Worm (Caenorhabditis elegans) whole organism, late embryonic: ENCODE measurements around the gene lido-13.

ENCODE experiments used
- ceh-30 ChIP-seq: fragments of 150-350 bp; optimal IDR thresholded peaks from 2 replicates; lab custom pipeline; 2014; ENCODE audit warnings: missing biosample characterization, missing genetic modification characterization
- che-1 ChIP-seq: sonication (generic microtip); optimal IDR thresholded peaks from 2 replicates; lab custom pipeline; 2016; ENCODE audit warnings: mild to moderate bottlenecking, missing genetic modification characterization, missing compliant biosample characterization
- dve-1 ChIP-seq: sonication (generic microtip); optimal IDR thresholded peaks from 2 replicates; lab custom pipeline; 2017; ENCODE audit warnings: antibody characterized with exemption, mild to moderate bottlenecking, missing genetic modification characterization, missing compliant biosample characterization
- fax-1 ChIP-seq: sonication (generic microtip); optimal IDR thresholded peaks from 2 replicates; lab custom pipeline; 2016; ENCODE audit warnings: missing genotype, missing genetic modification characterization, missing compliant biosample characterization
- fkh-6 ChIP-seq: sonication (generic microtip); optimal IDR thresholded peaks from 2 replicates; lab custom pipeline; 2016; ENCODE audit warnings: missing genetic modification characterization, missing compliant biosample characterization
- hlh-6 ChIP-seq: sonication (generic microtip); optimal IDR thresholded peaks from 2 replicates; lab custom pipeline; 2016; ENCODE audit warnings: missing genotype, missing genetic modification characterization, missing compliant biosample characterization
- lin-11 ChIP-seq: fragments of 200-800 bp; sonication (Bioruptor generic); optimal IDR thresholded peaks from 2 replicates; lab custom pipeline; 2018; ENCODE audit warnings: mild to moderate bottlenecking, missing genetic modification characterization, missing compliant biosample characterization
- pax-1 ChIP-seq: fragments of 150-350 bp; optimal IDR thresholded peaks from 2 replicates; lab custom pipeline; 2014; ENCODE audit warnings: missing biosample characterization, missing genetic modification characterization
- pha-4 ChIP-seq: fragments of 150-350 bp; optimal IDR thresholded peaks from 2 replicates; lab custom pipeline; 2018; ENCODE audit warnings: missing biosample characterization, missing genetic modification reagents, missing genetic modification characterization
- ref-2 ChIP-seq: sonication (generic microtip); optimal IDR thresholded peaks from 2 replicates; lab custom pipeline; 2016; ENCODE audit warnings: missing genetic modification characterization, missing compliant biosample characterization
- tbx-2 ChIP-seq: sonication (generic microtip); optimal IDR thresholded peaks from 2 replicates; lab custom pipeline; 2016; ENCODE audit warnings: missing genetic modification characterization, missing compliant biosample characterization
- unc-86 ChIP-seq: sonication (generic microtip); optimal IDR thresholded peaks from 2 replicates; lab custom pipeline; 2016; ENCODE audit warnings: missing genetic modification characterization, missing compliant biosample characterization

- no peak for TF ChIP-seq ref-2 (tag; lab: Kevin White, UChicago)
- TF ChIP-seq pha-4 (tag; lab: Kevin White, UChicago), result no peak
- no peak for TF ChIP-seq che-1 (tag; lab: Kevin White, UChicago)
- TF ChIP-seq dve-1 (tag; lab: Kevin White, UChicago), result no peak
- no peak for TF ChIP-seq hlh-6 (tag; lab: Kevin White, UChicago)
- TF ChIP-seq ceh-30 (tag; lab: Kevin White, UChicago), result no peak
- no peak for TF ChIP-seq lin-11 (tag; lab: Kevin White, UChicago)
- TF ChIP-seq tbx-2 (tag; lab: Kevin White, UChicago), result no peak
- no peak for TF ChIP-seq unc-86
- no peak for TF ChIP-seq pax-1 (tag; lab: Kevin White, UChicago)
- no peak for TF ChIP-seq fkh-6 (tag; lab: Kevin White, UChicago)
- TF ChIP-seq fax-1 (tag; lab: Kevin White, UChicago), result no peak
These were observed 10.8 kb downstream of the lido-13 start, which contains the start of gene B0454.8 for ce11 chrII:3043358-3043757.
